Worm (Caenorhabditis elegans) whole organism, mixed stage, embryonic: ENCODE measurements around the gene C05E11.3.

Experiments used
- ces-1 ChIP-seq: fragments of 150-350 bp; optimal IDR thresholded peaks from 2 replicates; lab custom pipeline; 2014; ENCODE audit warnings: missing biosample characterization, missing genetic modification reagents, missing genetic modification characterization
- pha-4 ChIP-seq: fragments of 150-350 bp; optimal IDR thresholded peaks from 2 replicates; lab custom pipeline; 2018; ENCODE audit warnings: missing biosample characterization, missing genetic modification reagents, missing genetic modification characterization

ce11 chrX:4588462-4588861, 10.4 kb downstream of the C05E11.3 start, which contains the start of gene lnp-1:
- TF ChIP-seq ces-1 (GFP tag; lab: Kevin White, UChicago) (no peak), pha-4 (no peak)
